Fruit fly (Drosophila melanogaster): ENCODE results near the gene CG43402.

- TF ChIP-seq usp (GFP tag; optimal IDR thresholded peaks at IDR 0.05) = no peak
- TF ChIP-seq pan (optimal IDR thresholded peaks at IDR 0.05) = no peak
- no peak for TF ChIP-seq psq (optimal IDR thresholded peaks at IDR 0.05)
- no peak for TF ChIP-seq CG8478 (optimal IDR thresholded peaks at IDR 0.05)
- no peak for TF ChIP-seq Dll (optimal IDR thresholded peaks at IDR 0.05)
These were observed 7.5 kb upstream of the CG43402 start for dm6 chr2L:1434948-1435347.

Data from whole organism.